Fruit fly (Drosophila melanogaster) ovary, adult (tissue): ENCODE measurements around the gene crm.

ENCODE experiments used
- CG17801 ChIP-seq: fragments of 200-800 bp; optimal IDR thresholded peaks from 2 replicates; lab custom pipeline; 2019; ENCODE audit warnings: missing biosample characterization, mild to moderate bottlenecking, missing genetic modification characterization, moderate library complexity; ENCODE audit not compliant: partially characterized antibody

The crm gene

dm6 chrX:2738663-2739062, at the start of gene crm:
TSS of gene crm (minus strand) at chrX:2738773.
- TF ChIP-seq CG17801 = no peak

dm6 chrX:2787857-2788256, 49.3 kb upstream of the crm start:
- TF ChIP-seq CG17801 = no peak

dm6 chrX:2787267-2787666, 48.7 kb upstream of the crm start:
- TF ChIP-seq CG17801 = peak; percentile 94

- TF ChIP-seq CG17801 = peak; percentile 60
Measured at dm6 chrX:2786553-2787118, 48.1 kb upstream of the crm start.

DNA sequence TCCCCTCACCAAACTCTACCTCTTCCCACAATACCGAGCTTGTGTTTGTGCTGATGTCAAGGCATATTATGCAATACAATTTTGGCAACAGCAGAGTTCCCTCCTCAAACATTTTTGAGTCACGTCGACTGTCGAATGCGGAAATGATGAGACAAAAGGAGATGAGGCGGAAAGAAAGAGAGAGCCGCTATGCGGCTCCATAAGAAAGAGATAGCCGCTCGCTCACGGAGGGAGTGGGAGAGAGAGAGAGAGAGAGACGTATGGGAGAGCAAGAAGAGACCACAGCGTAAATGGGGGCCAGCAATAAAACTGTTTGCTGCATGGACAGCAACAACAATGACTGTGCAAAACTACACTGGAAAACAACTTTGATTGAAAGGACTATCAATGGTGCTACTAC, 26.9 kb upstream of the crm start:
- no peak for TF ChIP-seq CG17801

DNA sequence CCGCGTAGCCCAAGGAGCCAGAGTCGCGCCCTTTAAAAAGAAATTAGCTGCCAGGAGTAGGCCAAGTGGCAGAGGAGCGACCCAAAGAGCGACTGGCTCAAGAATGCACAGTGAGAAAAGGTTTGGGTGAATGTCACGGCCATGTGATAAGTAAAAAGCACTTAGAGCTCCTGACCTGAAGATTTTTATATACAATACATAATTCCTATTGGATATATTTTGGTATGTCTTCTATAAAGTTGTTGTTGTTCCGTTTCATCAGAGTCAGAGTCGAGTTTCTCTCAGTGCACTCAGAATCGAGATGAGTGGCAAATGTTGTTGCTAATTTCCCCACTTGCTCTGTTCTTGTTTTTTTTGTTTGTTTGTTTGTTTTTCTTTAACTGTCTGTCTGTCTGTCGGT, 22.6 kb upstream of the crm start:
- TF ChIP-seq CG17801 = no peak

DNA sequence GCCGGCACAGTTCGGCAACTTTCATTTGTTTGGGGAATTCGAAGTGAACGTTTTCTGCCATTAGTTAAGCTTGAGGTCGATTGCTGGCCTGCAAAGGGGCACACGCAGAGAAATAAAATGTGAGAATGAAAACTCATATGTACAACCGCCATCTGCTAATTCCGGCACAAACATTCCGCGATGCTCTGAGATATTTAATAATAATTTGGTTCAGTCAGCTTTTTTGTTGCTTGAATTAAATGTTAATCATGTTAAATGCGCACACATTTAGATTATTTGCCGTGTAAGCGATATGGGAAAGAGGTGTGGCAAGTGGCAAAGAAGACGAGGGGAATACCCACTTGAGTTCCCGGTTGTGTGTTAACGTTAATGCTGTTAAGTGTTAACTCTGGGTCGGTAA, 18.8 kb upstream of the crm start:
- TF ChIP-seq CG17801 = no peak

DNA sequence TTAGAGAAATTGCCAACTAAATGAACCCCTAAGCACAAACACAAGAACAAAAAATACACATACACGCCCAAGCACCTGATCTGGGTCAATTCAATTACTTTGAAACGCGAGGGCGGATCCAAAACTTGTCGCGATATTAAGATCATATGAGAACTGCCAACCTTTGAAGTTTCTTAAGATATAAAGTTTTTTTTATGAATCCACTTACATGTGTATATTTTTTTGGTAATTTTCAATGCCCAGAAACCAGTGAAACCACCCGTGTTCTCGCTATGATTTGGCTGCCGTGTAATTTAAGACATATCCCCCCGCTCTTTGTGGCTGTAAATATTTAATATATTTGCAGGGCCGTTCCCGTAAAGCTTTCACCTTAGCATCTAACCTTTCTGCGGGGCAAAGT, 11.1 kb upstream of the crm start:
- no peak for TF ChIP-seq CG17801

- peak; percentile 73 for TF ChIP-seq CG17801
Measured at dm6 chrX:2744042-2744441, 5.5 kb upstream of the crm start, which contains the start of gene Syx4. TSS of gene Syx4 (minus strand) at chrX:2744076.

DNA sequence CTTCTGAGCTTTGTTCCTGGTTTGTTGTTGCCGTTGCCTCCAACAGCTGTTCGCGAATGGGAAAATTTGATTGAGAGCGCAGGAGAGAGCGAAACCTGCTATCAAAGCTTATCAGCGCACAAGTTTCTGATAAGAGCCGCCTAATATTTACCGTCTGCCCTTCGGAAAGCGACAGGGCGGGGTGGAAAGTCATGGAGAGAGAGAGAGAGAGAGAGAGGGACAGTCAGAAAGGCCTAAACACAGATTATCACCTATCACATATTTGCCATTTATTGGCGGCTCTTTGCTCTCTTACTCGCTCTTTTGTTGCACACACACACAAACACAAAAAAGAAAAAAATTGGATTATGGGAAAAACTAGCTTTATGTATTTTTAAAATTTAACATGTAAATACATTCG, 5.0 kb upstream of the crm start:
- no peak for TF ChIP-seq CG17801

DNA sequence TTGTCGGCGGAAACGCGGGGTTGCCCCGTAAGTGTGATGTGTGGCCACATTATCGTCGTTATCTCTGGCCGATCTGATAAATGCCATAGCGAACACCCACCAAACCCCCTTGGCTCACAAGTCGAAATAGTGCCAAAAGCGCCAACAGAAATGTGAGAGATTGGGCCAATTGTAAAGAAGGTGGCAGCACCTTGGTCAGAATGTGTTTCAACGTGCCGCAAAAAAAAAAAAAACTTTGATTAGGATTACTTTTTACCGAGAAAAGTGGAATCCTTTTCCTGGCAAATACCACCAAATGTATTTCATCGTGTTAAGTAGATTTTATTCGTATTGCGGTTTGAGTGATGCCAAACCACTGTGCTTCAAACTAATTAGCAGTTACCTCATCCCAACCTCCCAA, 4.4 kb upstream of the crm start:
- TF ChIP-seq CG17801 = peak; percentile 24

DNA sequence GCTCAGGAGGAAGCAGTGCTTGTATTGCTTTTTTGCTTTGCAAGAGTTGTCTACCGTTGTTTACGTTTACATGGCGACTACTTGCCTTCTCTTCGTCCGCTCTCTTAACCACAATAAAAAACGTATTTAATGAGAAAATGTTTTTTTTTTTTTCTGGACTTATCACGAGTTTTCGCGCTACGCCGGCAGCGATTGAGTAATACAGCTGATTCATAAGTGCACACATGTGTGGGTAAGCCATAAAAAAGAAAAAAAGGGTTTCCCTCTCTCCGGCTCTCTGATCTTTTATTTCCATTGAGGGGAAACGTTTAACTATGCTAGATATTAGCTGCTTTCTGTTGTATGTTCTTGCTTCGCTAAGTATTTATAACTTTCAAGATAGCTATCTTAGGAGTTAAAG, 3.5 kb upstream of the crm start:
- TF ChIP-seq CG17801 = peak; percentile 86

DNA sequence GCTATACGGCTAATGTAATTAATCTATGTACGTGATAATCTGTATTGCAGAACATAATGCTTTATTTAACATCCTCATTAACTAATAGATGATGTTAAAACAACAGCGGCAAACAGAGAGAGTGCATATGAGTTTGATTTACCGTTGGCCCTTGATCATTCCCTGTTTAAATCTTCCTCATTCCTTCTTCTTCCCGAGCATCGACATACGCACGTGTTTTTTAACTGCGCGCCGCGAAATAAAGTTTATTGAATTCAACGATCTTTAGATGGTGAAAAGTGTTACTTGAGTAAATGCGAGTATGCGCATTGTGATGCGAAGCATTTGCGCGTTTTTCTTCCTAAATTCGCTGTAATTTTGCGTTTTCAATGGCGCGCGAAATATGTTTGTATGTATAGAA, 1.5 kb upstream of the crm start, which contains the start of gene kirre:
Gene kirre (plus strand): TSS at position 301 of the 400 bp plus-strand sequence.
- TF ChIP-seq CG17801 = no peak

dm6 chrX:2732127-2732526, 6.4 kb downstream of the crm start, which contains the start of the genes ttm50 and CG2712:
TSS of gene ttm50 (minus strand) at chrX:2732190.
TSS of gene CG2712 (plus strand) at chrX:2732469.
- peak; percentile 60 for TF ChIP-seq CG17801

dm6 chrX:2727506-2727905, 11.1 kb downstream of the crm start, which contains the start of gene dwg:
TSS of gene dwg (plus strand) at chrX:2727698.
- peak; percentile 26 for TF ChIP-seq CG17801

dm6 chrX:2726420-2726819, 12.2 kb downstream of the crm start, which contains the start of gene vilya:
TSS of gene vilya (plus strand) at chrX:2726678.
- TF ChIP-seq CG17801 = no peak

dm6 chrX:2720122-2720521, 18.5 kb downstream of the crm start, which contains the start of gene CG2701:
TSS of gene CG2701 (minus strand) at chrX:2720327.
- peak; percentile 38 for TF ChIP-seq CG17801

- TF ChIP-seq CG17801 = peak; percentile 65
Measured at dm6 chrX:2714730-2715129, 23.8 kb downstream of the crm start.

- peak; percentile 29 for TF ChIP-seq CG17801
Measured at dm6 chrX:2713776-2714175, 24.8 kb downstream of the crm start, which contains the start of the genes CG2685 and CG2694. TSS of gene CG2685 (minus strand) at chrX:2713960. TSS of gene CG2694 (plus strand) at chrX:2714079.
